Worm (Caenorhabditis elegans) whole organism, young adult: ENCODE results near the gene srx-82.

Experiments
- dpl-1 ChIP-seq: fragments of 150-350 bp; optimal IDR thresholded peaks from 2 replicates; lab custom pipeline; 2014; ENCODE audit warnings: missing biosample characterization, missing genetic modification reagents, missing genetic modification characterization
- madf-10 ChIP-seq: sonication (generic microtip); optimal IDR thresholded peaks from 2 replicates; lab custom pipeline; 2016; ENCODE audit warnings: mild to moderate bottlenecking, missing genetic modification characterization, missing compliant biosample characterization

DNA sequence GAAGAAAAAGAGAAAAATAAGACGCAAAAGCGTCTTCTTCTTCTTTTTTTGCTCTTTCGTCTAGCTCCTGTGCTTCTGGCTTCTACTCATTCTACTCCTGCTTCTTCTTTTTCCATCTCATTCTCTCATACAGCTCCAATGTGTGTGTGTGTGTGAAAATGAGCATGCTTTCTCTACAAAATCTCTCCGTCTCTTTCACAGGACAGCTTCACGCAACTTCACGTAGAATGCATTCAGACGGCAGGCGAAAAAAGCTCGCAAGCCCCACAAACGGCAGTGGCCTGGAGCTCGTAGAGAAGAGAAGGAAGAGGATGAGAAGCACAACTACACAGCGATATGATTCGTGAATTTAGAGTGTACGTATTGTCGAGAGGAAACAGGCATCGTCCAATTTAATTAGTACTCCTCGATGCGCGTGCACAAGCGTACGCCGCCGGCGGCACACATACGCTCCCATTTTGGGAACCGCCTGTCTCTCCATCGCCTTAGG lies 51.8 kb downstream of the srx-82 start:
- TF ChIP-seq dpl-1 (GFP tag; lab: Kevin White, UChicago), result no peak
- no peak for TF ChIP-seq madf-10 (tag; lab: Kevin White, UChicago)
